Fruit fly (Drosophila melanogaster): ENCODE measurements around the gene CG5282.

The CG5282 gene

dm6 chr3L:20395257-20395909 is 30.5 kb downstream of the CG5282 start (continued):
- TF ChIP-seq run (tag; optimal IDR thresholded peaks at IDR 0.05) (no peak), abd-A (tag; optimal IDR thresholded peaks at IDR 0.05) (no peak), CG6791 (GFP tag; IDR thresholded peaks at IDR 0.05; ENCODE audit: partially characterized antibody) (no peak), CG18764 (GFP tag; optimal IDR thresholded peaks at IDR 0.05) (no peak), CG15073 (GFP tag; optimal IDR thresholded peaks at IDR 0.05) (peak; percentile 40), HLHmδ (GFP tag; optimal IDR thresholded peaks at IDR 0.05) (no peak), row (GFP tag; IDR thresholded peaks at IDR 0.05) (peak; percentile 78), CG14965 (GFP tag; optimal IDR thresholded peaks at IDR 0.05; ENCODE audit: borderline replicate concordance) (no peak), Bdp1 (GFP tag; optimal IDR thresholded peaks at IDR 0.05) (no peak), ken (GFP tag; IDR thresholded peaks at IDR 0.05) (0 out of 3 replicates have a peak, but pooled peaks have one; percentile 3), eve (GFP tag; optimal IDR thresholded peaks at IDR 0.05) (no peak), sna (GFP tag; IDR thresholded peaks at IDR 0.05; ENCODE audit: partially characterized antibody) (no peak), HLH3B (GFP tag; IDR thresholded peaks at IDR 0.05) (no peak), CG8089 (GFP tag; optimal IDR thresholded peaks at IDR 0.05) (no peak), CG10366 (GFP tag; IDR thresholded peaks at IDR 0.05) (peak; percentile 31; the same call in 1 of the 2 replicates), Poxn (GFP tag; IDR thresholded peaks at IDR 0.05) (no peak), CG5180 (GFP tag; optimal IDR thresholded peaks at IDR 0.05) (no peak), Dll (GFP tag; IDR thresholded peaks at IDR 0.05; ENCODE audit: partially characterized antibody) (no peak), Stat92E (GFP tag; optimal IDR thresholded peaks at IDR 0.05) (no peak), CG7987 (GFP tag; optimal IDR thresholded peaks at IDR 0.05) (peak; percentile 44), corto (GFP tag; optimal IDR thresholded peaks at IDR 0.05) (no peak), D19A (tag; optimal IDR thresholded peaks at IDR 0.05) (peak; percentile 63), ham (GFP tag; IDR thresholded peaks at IDR 0.05) (no peak), HLH54F (GFP tag; optimal IDR thresholded peaks at IDR 0.05) (peak; percentile 45), vvl (GFP tag; IDR thresholded peaks at IDR 0.05) (peak; percentile 25; the same call in 1 of the 2 replicates), E2f2 (GFP tag; IDR thresholded peaks at IDR 0.05) (no peak), CG1024 (GFP tag; IDR thresholded peaks at IDR 0.05) (no peak), Hr3 (GFP tag; optimal IDR thresholded peaks at IDR 0.05) (peak; percentile 48), Doc3 (GFP tag; IDR thresholded peaks at IDR 0.05; ENCODE audit: partially characterized antibody) (no peak), ems (GFP tag; optimal IDR thresholded peaks at IDR 0.05) (peak; percentile 12), CG13296 (GFP tag; optimal IDR thresholded peaks at IDR 0.05) (peak; percentile 44), CG4404 (GFP tag; IDR thresholded peaks at IDR 0.05) (no peak), nom (GFP tag; optimal IDR thresholded peaks at IDR 0.05) (no peak), salm (tag; optimal IDR thresholded peaks at IDR 0.05) (no peak), unpg (GFP tag; optimal IDR thresholded peaks at IDR 0.05) (peak; percentile 26), mld (GFP tag; IDR thresholded peaks at IDR 0.05; ENCODE audit: partially characterized antibody) (no peak), Gsc (GFP tag; IDR thresholded peaks at IDR 0.05) (no peak), CG8281 (tag; optimal IDR thresholded peaks at IDR 0.05) (peak; percentile 12), stc (GFP tag; IDR thresholded peaks at IDR 0.05) (no peak), CrebB (tag; optimal IDR thresholded peaks at IDR 0.05) (peak; percentile 44), jing (GFP tag; optimal IDR thresholded peaks at IDR 0.05) (no peak), mirr (GFP tag; optimal IDR thresholded peaks at IDR 0.05) (peak; percentile 63), Mrtf (GFP tag; IDR thresholded peaks at IDR 0.05) (0 out of 3 replicates have a peak, but pooled peaks have one; percentile 37), CG12391 (tag; optimal IDR thresholded peaks at IDR 0.05) (peak; percentile 38), CG3838 (GFP tag; optimal IDR thresholded peaks at IDR 0.05) (no peak), CG9215 (GFP tag; IDR thresholded peaks at IDR 0.05) (peak; percentile 38), Gug (GFP tag; IDR thresholded peaks at IDR 0.05) (peak; percentile 17; the same call in 1 of the 4 replicates), CG14710 (tag; optimal IDR thresholded peaks at IDR 0.05) (no peak), Sry-δ (GFP tag; optimal IDR thresholded peaks at IDR 0.05) (no peak), bab2 (GFP tag; optimal IDR thresholded peaks at IDR 0.05) (peak; percentile 32)

All from whole organism, embryonic.